Fruit fly (Drosophila melanogaster): Measurements from ENCODE around the gene CG32669.

The CG32669 gene

DNA sequence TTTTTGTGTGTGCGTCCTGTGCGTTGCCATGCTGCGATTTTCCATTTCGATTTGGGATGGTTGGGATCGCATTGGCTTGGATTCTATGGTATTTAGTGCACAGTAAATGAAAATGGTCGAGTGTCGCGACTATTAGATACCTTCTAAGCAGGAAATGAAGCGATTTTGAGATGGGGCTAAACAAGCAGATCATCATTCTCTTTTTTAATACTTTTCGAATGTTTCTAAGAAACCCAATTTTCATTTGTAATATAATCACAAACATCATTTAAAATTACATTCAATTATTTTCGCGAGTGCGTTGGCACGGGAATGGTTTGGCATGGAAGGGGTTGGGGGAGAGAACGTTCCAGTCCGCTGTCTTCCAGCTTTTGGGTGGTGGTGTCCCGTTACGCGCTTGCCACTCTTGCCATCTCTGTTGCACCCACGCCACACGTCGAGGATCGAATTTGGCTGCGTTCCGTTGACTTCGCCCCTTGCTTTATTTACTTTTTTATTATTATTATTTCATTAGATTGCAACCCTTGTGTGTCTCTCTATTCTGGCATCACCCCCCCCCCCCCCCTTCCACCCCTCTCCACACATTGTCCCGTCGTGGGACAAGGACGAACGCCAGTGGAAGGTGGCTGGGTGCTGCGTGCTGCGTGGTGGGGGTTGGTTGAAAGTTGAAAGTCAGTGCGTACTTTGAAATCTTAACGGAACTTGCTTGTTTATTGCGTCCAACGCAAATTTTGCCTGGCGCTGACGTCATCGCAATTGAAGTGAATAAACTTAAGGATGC, 19.3 kb downstream of the CG32669 start (continued):
- TF ChIP-seq CG6272 (GFP tag; IDR thresholded peaks at IDR 0.05) (no peak), CG1024 (GFP tag; IDR thresholded peaks at IDR 0.05) (no peak), Dbx (GFP tag; IDR thresholded peaks at IDR 0.05) (no peak), CoRest (tag; optimal IDR thresholded peaks at IDR 0.05) (peak; percentile 45), row (GFP tag; IDR thresholded peaks at IDR 0.05) (peak; percentile 73), CG6654 (GFP tag; optimal IDR thresholded peaks at IDR 0.05) (no peak), wdn (GFP tag; IDR thresholded peaks at IDR 0.05) (no peak), cato (GFP tag; optimal IDR thresholded peaks at IDR 0.05; ENCODE audit: borderline replicate concordance) (no peak), CG31224 (GFP tag; IDR thresholded peaks at IDR 0.05) (0 out of 2 replicates have a peak, but pooled peaks have one; percentile 0), pb (GFP tag; optimal IDR thresholded peaks at IDR 0.05) (no peak), CG16813 (GFP tag; IDR thresholded peaks at IDR 0.05; ENCODE audit: partially characterized antibody) (peak; percentile 25; the same call in 1 of the 3 replicates), ash1 (GFP tag; optimal IDR thresholded peaks at IDR 0.05) (no peak), insv (GFP tag; optimal IDR thresholded peaks at IDR 0.05) (no peak), vvl (GFP tag; IDR thresholded peaks at IDR 0.05) (peak; percentile 63), sd (tag; optimal IDR thresholded peaks at IDR 0.05) (no peak), kni (GFP tag; optimal IDR thresholded peaks at IDR 0.05) (no peak), Meics (GFP tag; optimal IDR thresholded peaks at IDR 0.05) (peak; percentile 7), Ssrp (tag; optimal IDR thresholded peaks at IDR 0.05) (peak; percentile 43), CG11560 (tag; IDR thresholded peaks at IDR 0.05) (no peak), chm (GFP tag; IDR thresholded peaks at IDR 0.05) (peak; percentile 48; the same call in 1 of the 2 replicates), Blimp-1 (GFP tag; optimal IDR thresholded peaks at IDR 0.05) (peak; percentile 41), Abd-B (GFP tag; optimal IDR thresholded peaks at IDR 0.05) (peak; percentile 46), Hr3 (GFP tag; optimal IDR thresholded peaks at IDR 0.05) (peak; percentile 45), B-H1 (GFP tag; IDR thresholded peaks at IDR 0.05) (no peak), CG13624 (GFP tag; optimal IDR thresholded peaks at IDR 0.05) (peak; percentile 31), pnt (GFP tag; optimal IDR thresholded peaks at IDR 0.05) (peak; percentile 54), ssp (GFP tag; IDR thresholded peaks at IDR 0.05) (peak; percentile 28; the same call in 1 of the 2 replicates), nerfin-1 (tag; optimal IDR thresholded peaks at IDR 0.05) (peak; percentile 17), bbx (GFP tag; IDR thresholded peaks at IDR 0.05; ENCODE audit: partially characterized antibody) (no peak), zfh1 (GFP tag; IDR thresholded peaks at IDR 0.05) (peak; percentile 59; the same call in 2 of the 3 replicates), MBD-R2 (GFP tag; IDR thresholded peaks at IDR 0.05) (no peak), CG8924 (tag; optimal IDR thresholded peaks at IDR 0.05) (peak; percentile 52), CG12236 (GFP tag; optimal IDR thresholded peaks at IDR 0.05) (no peak), CG2120 (GFP tag; optimal IDR thresholded peaks at IDR 0.05) (peak; percentile 7), hkb (optimal IDR thresholded peaks at IDR 0.05) (no peak), hkb (GFP tag; IDR thresholded peaks at IDR 0.05) (no peak; the same call in 1 of the 2 replicates), otp (GFP tag; IDR thresholded peaks at IDR 0.05) (0 out of 3 replicates have a peak, but pooled peaks have one; percentile 31), CG34376 (GFP tag; optimal IDR thresholded peaks at IDR 0.05) (no peak), lola (GFP tag; optimal IDR thresholded peaks at IDR 0.05) (peak in 1 of 3 experiments; percentile 69), CG2875 (GFP tag; optimal IDR thresholded peaks at IDR 0.05) (peak; percentile 28), wor (GFP tag; IDR thresholded peaks at IDR 0.05) (no peak; the same call in 1 of the 2 replicates), bcd (GFP tag; optimal IDR thresholded peaks at IDR 0.05) (peak; percentile 12), CG7556 (GFP tag; optimal IDR thresholded peaks at IDR 0.05) (peak; percentile 50), Tbp (GFP tag; optimal IDR thresholded peaks at IDR 0.05) (no peak), inv (GFP tag; IDR thresholded peaks at IDR 0.05; ENCODE audit: partially characterized antibody) (no peak), CG9727 (GFP tag; optimal IDR thresholded peaks at IDR 0.05) (peak; percentile 64), nau (GFP tag; optimal IDR thresholded peaks at IDR 0.05) (no peak), dmrt99B (tag; optimal IDR thresholded peaks at IDR 0.05) (peak; percentile 62), ttk (GFP tag; IDR thresholded peaks at IDR 0.05) (no peak)

All from whole organism, embryonic.